Worm (Caenorhabditis elegans) whole organism, L1 larva: ENCODE measurements around the gene emc-5.

Experiments used
- elt-2 ChIP-seq: sonication (generic microtip); optimal IDR thresholded peaks from 2 replicates; lab custom pipeline; 2016; ENCODE audit warnings: missing genetic modification characterization, mild to moderate bottlenecking, inconsistent platforms, missing compliant biosample characterization, missing genetic modification reagents
- snpc-4 ChIP-seq: fragments of 150-350 bp; optimal IDR thresholded peaks from 2 replicates; lab custom pipeline; 2014; ENCODE audit warnings: missing biosample characterization, missing genetic modification characterization
- swsn-7 ChIP-seq: sonication (generic microtip); optimal IDR thresholded peaks from 2 replicates; lab custom pipeline; 2016; ENCODE audit warnings: missing genetic modification characterization, missing compliant biosample characterization

- no peak for TF ChIP-seq elt-2
- TF ChIP-seq swsn-7 (tag; lab: Kevin White, UChicago) = no peak
- TF ChIP-seq snpc-4 (tag; lab: Kevin White, UChicago) = no peak
These were observed 45.7 kb upstream of the emc-5 start for ce11 chrII:11450882-11451281.
